Worm (Caenorhabditis elegans): ENCODE data around the gene acbp-7.

- TF ChIP-seq ztf-23 (GFP tag; IDR thresholded peaks at IDR 0.05) (no peak), flt-1 (GFP tag; IDR thresholded peaks at IDR 0.05) (no peak)
Observed at ce11 chrIII:4850139-4850538, 12.6 kb downstream of the acbp-7 start, which contains the start of gene F26A1.1.
